Fruit fly (Drosophila melanogaster) whole organism, prepupa: ENCODE results near the gene CG31875.

Experiments
- Blimp-1 ChIP-seq: fragments of 200-800 bp; sonication (Bioruptor generic); optimal IDR thresholded peaks from 3 replicates; lab custom pipeline; 2017; ENCODE audit warnings: missing biosample characterization, missing genetic modification characterization, mild to moderate bottlenecking, moderate library complexity, missing genetic modification reagents
- CG10669 ChIP-seq: fragments of 200-800 bp; sonication (Bioruptor generic); optimal IDR thresholded peaks from 3 replicates; lab custom pipeline; 2018; ENCODE audit warnings: missing biosample characterization, mild to moderate bottlenecking, missing genetic modification characterization, moderate library complexity
- CG11294 ChIP-seq: fragments of 200-800 bp; sonication (Bioruptor generic); IDR thresholded peaks from 2 replicates; pipeline ENCODE4 v1.3.6; 2022; ENCODE audit warnings: missing biosample characterization, missing genetic modification characterization
- CG11902 ChIP-seq: fragments of 200-800 bp; sonication (Bioruptor generic); optimal IDR thresholded peaks from 3 replicates; lab custom pipeline; 2016; ENCODE audit warnings: missing biosample characterization, missing genetic modification characterization
- CG15336 ChIP-seq: fragments of 200-800 bp; sonication (Bioruptor generic); IDR thresholded peaks from 2 replicates; pipeline ENCODE4 v1.3.6; 2022; ENCODE audit warnings: missing biosample characterization, missing genetic modification characterization
- CG1621 ChIP-seq: fragments of 200-800 bp; sonication (Bioruptor generic); optimal IDR thresholded peaks from 3 replicates; lab custom pipeline; 2018; ENCODE audit warnings: missing biosample characterization, mild to moderate bottlenecking, missing genetic modification characterization
- CG16779 ChIP-seq: fragments of 200-800 bp; sonication (Bioruptor generic); optimal IDR thresholded peaks from 3 replicates; lab custom pipeline; 2017; ENCODE audit warnings: missing biosample characterization, mild to moderate bottlenecking, missing genetic modification characterization
- Hr39 ChIP-seq: fragments of 200-800 bp; sonication (Bioruptor generic); optimal IDR thresholded peaks from 2 replicates; lab custom pipeline; 2016; ENCODE audit warnings: missing biosample characterization, missing genetic modification characterization
- Met ChIP-seq: fragments of 200-800 bp; sonication (Bioruptor generic); optimal IDR thresholded peaks from 3 replicates; lab custom pipeline; 2016; ENCODE audit warnings: missing biosample characterization, missing genetic modification characterization
- Sox15 ChIP-seq: fragments of 200-800 bp; sonication (Bioruptor generic); optimal IDR thresholded peaks from 3 replicates; lab custom pipeline; 2016; ENCODE audit warnings: missing biosample characterization, missing genetic modification characterization
- dac ChIP-seq: fragments of 200-800 bp; sonication (Bioruptor generic); optimal IDR thresholded peaks from 2 replicates; lab custom pipeline; 2017; ENCODE audit warnings: missing biosample characterization, mild to moderate bottlenecking, missing genetic modification characterization
- fkh ChIP-seq: fragments of 200-800 bp; sonication (Bioruptor generic); optimal IDR thresholded peaks from 3 replicates; lab custom pipeline; 2017; ENCODE audit warnings: missing biosample characterization, mild to moderate bottlenecking, missing genetic modification characterization, moderate library complexity

dm6 chr2L:9972624-9973023 is 29.9 kb downstream of the CG31875 start:
- TF ChIP-seq CG1621 (tag; lab: Kevin White, UChicago) (no peak), CG11902 (GFP tag; lab: Kevin White, UChicago) (no peak), Blimp-1 (GFP tag; lab: Kevin White, UChicago) (no peak), CG11294 (GFP tag; lab: Robert Waterston, UW) (no peak), dac (GFP tag; lab: Kevin White, UChicago) (no peak), Sox15 (GFP tag; lab: Kevin White, UChicago) (no peak), fkh (no peak), CG15336 (no peak), Met (no peak), CG10669 (no peak), Hr39 (GFP tag; lab: Kevin White, UChicago) (no peak), CG16779 (tag; lab: Kevin White, UChicago) (no peak)
